Worm (Caenorhabditis elegans): ENCODE results near the gene R07B7.10.

- TF ChIP-seq dao-5 (tag; optimal IDR thresholded peaks at IDR 0.05) (no peak), him-1 (tag; optimal IDR thresholded peaks at IDR 0.05) (no peak)
Measured at ce11 chrV:12082932-12083331, at the start of gene R07B7.10.
